Worm (Caenorhabditis elegans) whole organism, L1 larva: ENCODE data around the gene ppat-1.

Experiments used
- C16A3.4 ChIP-seq: fragments of 150-350 bp; optimal IDR thresholded peaks from 2 replicates; lab custom pipeline; 2014; ENCODE audit warnings: missing biosample characterization, missing genetic modification characterization
- F16B12.6 ChIP-seq: fragments of 150-350 bp; optimal IDR thresholded peaks from 2 replicates; lab custom pipeline; 2014; ENCODE audit warnings: missing biosample characterization, missing genetic modification characterization
- Y116A8C.19 ChIP-seq: sonication (generic microtip); optimal IDR thresholded peaks from 2 replicates; lab custom pipeline; 2016; ENCODE audit warnings: missing compliant biosample characterization, missing genetic modification characterization, borderline replicate concordance
- aha-1 ChIP-seq: fragments of 150-350 bp; optimal IDR thresholded peaks from 2 replicates; lab custom pipeline; 2014; ENCODE audit warnings: missing biosample characterization, missing genetic modification characterization
- alr-1 ChIP-seq: fragments of 200-800 bp; sonication (Bioruptor generic); optimal IDR thresholded peaks from 2 replicates; lab custom pipeline; 2018; ENCODE audit warnings: borderline replicate concordance, mild to moderate bottlenecking, missing genetic modification characterization, missing compliant biosample characterization
- blmp-1 ChIP-seq: fragments of 150-350 bp; optimal IDR thresholded peaks from 2 replicates; lab custom pipeline; 2014; ENCODE audit warnings: missing biosample characterization, missing genetic modification characterization
- ceh-82 ChIP-seq, 3 experiments: fragments of 150-350 bp in 1 of 3; sonication (generic microtip) in 2 of 3; optimal IDR thresholded peaks; 2 replicates each; lab custom pipeline; 2014 to 2017; ENCODE audit warnings: missing biosample characterization in 3 of 3, missing genetic modification characterization in 3 of 3
- ceh-90 ChIP-seq: sonication (generic microtip); optimal IDR thresholded peaks from 2 replicates; lab custom pipeline; 2016; ENCODE audit warnings: missing genetic modification characterization, missing compliant biosample characterization
- dpl-1 ChIP-seq, 3 experiments: fragments of 150-350 bp in 2 of 3; sonication (generic microtip) in 1 of 3; optimal IDR thresholded peaks; 2 replicates each; lab custom pipeline; 2014 to 2017; ENCODE audit warnings: missing biosample characterization in 3 of 3, missing genetic modification characterization in 3 of 3, missing genetic modification reagents in 3 of 3
- dsc-1 ChIP-seq: sonication (generic microtip); optimal IDR thresholded peaks from 2 replicates; lab custom pipeline; 2016; ENCODE audit warnings: mild to moderate bottlenecking, missing genetic modification characterization, missing compliant biosample characterization
- efl-1 ChIP-seq, 4 experiments: fragments of 150-350 bp; optimal IDR thresholded peaks in 3 of 4; peaks in 1 of 4; 1 replicate in 1 of 4; 2 replicates in 3 of 4; lab custom pipeline; 2014; ENCODE audit warnings: missing biosample characterization in 2 of 4, missing genetic modification characterization in 2 of 4, missing genetic modification reagents in 2 of 4
- efl-3 ChIP-seq: fragments of 200-800 bp; sonication (Bioruptor generic); optimal IDR thresholded peaks from 2 replicates; lab custom pipeline; 2018; ENCODE audit warnings: mild to moderate bottlenecking, missing genetic modification characterization, missing compliant biosample characterization
- egl-27 ChIP-seq, 2 experiments: fragments of 150-350 bp in 1 of 2; sonication (generic microtip); optimal IDR thresholded peaks; 3 replicates each; lab custom pipeline; 2017 to 2018; ENCODE audit warnings: missing biosample characterization in 2 of 2, missing genetic modification characterization in 2 of 2, missing genetic modification reagents in 2 of 2
- fos-1 ChIP-seq: fragments of 150-350 bp; optimal IDR thresholded peaks from 2 replicates; lab custom pipeline; 2014; ENCODE audit warnings: missing biosample characterization, missing genetic modification characterization
- hlh-17 ChIP-seq: fragments of 200-800 bp; sonication (Bioruptor generic); optimal IDR thresholded peaks from 2 replicates; lab custom pipeline; 2018; ENCODE audit warnings: missing genetic modification characterization, mild to moderate bottlenecking, missing compliant biosample characterization, moderate library complexity, borderline replicate concordance
- hpl-2 ChIP-seq: fragments of 150-350 bp; optimal IDR thresholded peaks from 2 replicates; lab custom pipeline; 2014; ENCODE audit warnings: missing biosample characterization, missing genetic modification reagents, missing genetic modification characterization
- irx-1 ChIP-seq: sonication (generic microtip); optimal IDR thresholded peaks from 2 replicates; lab custom pipeline; 2016; ENCODE audit warnings: missing genetic modification characterization, missing compliant biosample characterization
- lin-14 ChIP-seq: fragments of 200-800 bp; sonication (Bioruptor generic); optimal IDR thresholded peaks from 2 replicates; lab custom pipeline; 2018; ENCODE audit warnings: mild to moderate bottlenecking, missing genetic modification characterization, moderate library complexity, missing compliant biosample characterization
- lin-35 ChIP-seq, 2 experiments: fragments of 150-350 bp; optimal IDR thresholded peaks; 2 replicates each; lab custom pipeline; 2014; ENCODE audit warnings: missing biosample characterization in 2 of 2, missing genetic modification characterization in 2 of 2, missing genetic modification reagents in 2 of 2
- lsy-2 ChIP-seq, 2 experiments: fragments of 150-350 bp; optimal IDR thresholded peaks; 2 replicates each; lab custom pipeline; 2014; ENCODE audit warnings: missing biosample characterization in 2 of 2, missing genetic modification characterization in 2 of 2
- mab-9 ChIP-seq: fragments of 200-800 bp; sonication (Bioruptor generic); IDR thresholded peaks from 2 replicates; pipeline ENCODE4 v1.3.6; 2022; ENCODE audit warnings: missing genetic modification reagents, missing genetic modification characterization, missing compliant biosample characterization
- mep-1 ChIP-seq: fragments of 150-350 bp; optimal IDR thresholded peaks from 2 replicates; lab custom pipeline; 2014; ENCODE audit warnings: missing biosample characterization, missing genetic modification characterization
- nhr-19 ChIP-seq: fragments of 200-800 bp; sonication (Bioruptor generic); conservative IDR thresholded peaks from 2 replicates; pipeline ENCODE4 v1.3.6; 2022; ENCODE audit warnings: missing genetic modification characterization, missing compliant biosample characterization
- nhr-20 ChIP-seq: sonication (generic microtip); optimal IDR thresholded peaks from 2 replicates; lab custom pipeline; 2016; ENCODE audit warnings: mild to moderate bottlenecking, missing genetic modification characterization, missing compliant biosample characterization
- nhr-47 ChIP-seq: sonication (generic microtip); optimal IDR thresholded peaks from 2 replicates; lab custom pipeline; 2016; ENCODE audit warnings: mild to moderate bottlenecking, missing genetic modification characterization, moderate library complexity, missing compliant biosample characterization
- nhr-71 ChIP-seq: sonication (generic microtip); optimal IDR thresholded peaks from 2 replicates; lab custom pipeline; 2016; ENCODE audit warnings: mild to moderate bottlenecking, missing genetic modification characterization, moderate library complexity, missing compliant biosample characterization
- nhr-85 ChIP-seq: sonication (generic microtip); peaks from one replicate; lab custom pipeline; 2016; ENCODE audit warnings: missing genetic modification characterization, inconsistent platforms, missing compliant biosample characterization
- pqm-1 ChIP-seq: sonication (generic microtip); optimal IDR thresholded peaks from 3 replicates; lab custom pipeline; 2017; ENCODE audit warnings: missing biosample characterization, missing genetic modification characterization
- rnt-1 ChIP-seq: sonication (generic microtip); optimal IDR thresholded peaks from 2 replicates; lab custom pipeline; 2016; ENCODE audit warnings: mild to moderate bottlenecking, missing genetic modification characterization, moderate library complexity, missing compliant biosample characterization
- snu-23 ChIP-seq: sonication (generic microtip); optimal IDR thresholded peaks from 2 replicates; lab custom pipeline; 2016; ENCODE audit warnings: missing genetic modification characterization, missing compliant biosample characterization
- sup-37 ChIP-seq: fragments of 200-800 bp; sonication (Bioruptor generic); optimal IDR thresholded peaks from 2 replicates; lab custom pipeline; 2018; ENCODE audit warnings: mild to moderate bottlenecking, missing genetic modification characterization, missing compliant biosample characterization
- swsn-7 ChIP-seq: sonication (generic microtip); optimal IDR thresholded peaks from 2 replicates; lab custom pipeline; 2016; ENCODE audit warnings: missing genetic modification characterization, missing compliant biosample characterization
- unc-130 ChIP-seq: fragments of 150-350 bp; optimal IDR thresholded peaks from 2 replicates; lab custom pipeline; 2017; ENCODE audit warnings: missing biosample characterization, missing genetic modification characterization, inconsistent platforms
- vab-15 ChIP-seq: sonication (generic microtip); optimal IDR thresholded peaks from 2 replicates; lab custom pipeline; 2017; ENCODE audit warnings: missing genotype, mild to moderate bottlenecking, missing genetic modification characterization, missing compliant biosample characterization

Gene ppat-1

ce11 chrIII:4703932-4704454 is 14.9 kb downstream of the ppat-1 start, which contains the start of the genes clp-2 and mrpl-16:
Gene clp-2 (minus strand): TSS chrIII:4704025.
Gene mrpl-16 (plus strand): TSS chrIII:4704404.
- TF ChIP-seq sup-37 (GFP tag; lab: Kevin White, UChicago) (no peak), dsc-1 (tag; lab: Kevin White, UChicago) (no peak), nhr-19 (GFP tag; lab: Robert Waterston, UW) (no peak), ceh-90 (tag; lab: Kevin White, UChicago) (no peak), fos-1 (tag; lab: Kevin White, UChicago) (no peak), swsn-7 (tag; lab: Kevin White, UChicago) (peak; percentile 24), snu-23 (GFP tag; lab: Kevin White, UChicago) (peak; percentile 38), vab-15 (tag; lab: Kevin White, UChicago) (no peak), Y116A8C.19 (tag; lab: Kevin White, UChicago) (no peak), nhr-71 (tag; lab: Kevin White, UChicago) (peak; percentile 34), ceh-82 (tag; optimal IDR thresholded peaks at IDR 0.05; lab: Kevin White, UChicago) (peak in 1 of 3 experiments; percentile 21), nhr-47 (tag; lab: Kevin White, UChicago) (peak; percentile 5), efl-1 (optimal IDR thresholded peaks at IDR 0.05; lab: Kevin White, UChicago) (peak; percentile 42 to 58), efl-1 (GFP tag; optimal IDR thresholded peaks at IDR 0.05 in 1 of 2; lab: Kevin White, UChicago) (peak; percentile 59 to 93), lin-35 (GFP tag; optimal IDR thresholded peaks at IDR 0.05; lab: Kevin White, UChicago) (peak; percentile 39 to 62), mep-1 (peak; percentile 24), dpl-1 (GFP tag; optimal IDR thresholded peaks at IDR 0.05; lab: Kevin White, UChicago) (peak; percentile 21 to 68 (median 46)), efl-3 (GFP tag; lab: Kevin White, UChicago) (no peak), F16B12.6 (tag; lab: Kevin White, UChicago) (peak; percentile 1), aha-1 (tag; lab: Kevin White, UChicago) (no peak), C16A3.4 (tag; lab: Kevin White, UChicago) (peak; percentile 10), irx-1 (tag; lab: Kevin White, UChicago) (peak; percentile 4), egl-27 (tag; optimal IDR thresholded peaks at IDR 0.05; lab: Kevin White, UChicago) (no peak), nhr-85 (tag; lab: Kevin White, UChicago) (no peak), hpl-2 (no peak), nhr-20 (tag; lab: Kevin White, UChicago) (no peak), rnt-1 (tag; lab: Kevin White, UChicago) (peak; percentile 34), lsy-2 (tag; optimal IDR thresholded peaks at IDR 0.05; lab: Kevin White, UChicago) (peak; percentile 54 to 74), mab-9 (GFP tag; lab: Robert Waterston, UW) (no peak), unc-130 (tag; lab: Kevin White, UChicago) (no peak), blmp-1 (tag; lab: Kevin White, UChicago) (no peak)

- TF ChIP-seq F16B12.6 (tag; lab: Kevin White, UChicago), result no peak
Measured at ce11 chrIII:4705207-4705606, 16.1 kb downstream of the ppat-1 start, which contains the start of gene pgap-2. Gene pgap-2 (plus strand): TSS chrIII:4705507.

DNA sequence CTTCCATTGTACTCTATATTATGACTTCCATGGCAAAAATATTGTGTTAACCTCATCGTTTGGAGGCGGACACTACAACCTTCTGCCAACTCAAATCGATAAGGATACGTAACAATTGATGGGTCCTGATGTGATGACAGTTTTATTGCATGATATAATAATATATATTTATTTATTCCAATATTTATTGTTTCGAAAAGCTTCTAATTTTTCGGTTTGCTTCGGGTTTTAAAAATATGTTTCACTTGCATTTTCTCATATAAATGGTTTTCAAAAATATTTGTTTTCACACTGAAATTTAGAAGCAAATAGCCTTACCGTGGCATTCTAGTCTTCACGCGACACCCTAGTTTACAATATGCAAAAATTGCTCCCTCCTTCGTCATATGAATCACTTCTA is 17.6 kb downstream of the ppat-1 start, which contains the start of gene T04A8.13:
T04A8.13 (plus strand) TSS at position 301 of the 400 bp plus-strand sequence.
- TF ChIP-seq alr-1 (no peak), efl-1 (optimal IDR thresholded peaks at IDR 0.05; lab: Kevin White, UChicago) (no peak), efl-1 (GFP tag; optimal IDR thresholded peaks at IDR 0.05 in 1 of 2; lab: Kevin White, UChicago) (peak in 1 of 2 experiments; percentile 2)

ce11 chrIII:4708909-4709308 is 19.8 kb downstream of the ppat-1 start, which contains the start of gene T04A8.18:
Gene T04A8.18 (plus strand): TSS chrIII:4709209.
- TF ChIP-seq pqm-1, result no peak
- no peak for TF ChIP-seq lin-14
- no peak for TF ChIP-seq hlh-17
